Fruit fly (Drosophila melanogaster): Measurements from ENCODE around the gene Trc8.

Trc8 gene

dm6 chr3R:29489209-29489608 lies 14.4 kb downstream of the Trc8 start, which contains the start of the genes CG2321 and CG2006 (continued):
- TF ChIP-seq ro (GFP tag; IDR thresholded peaks at IDR 0.05), result no peak
- TF ChIP-seq Bdp1 (GFP tag; optimal IDR thresholded peaks at IDR 0.05), result peak; percentile 24
- peak; percentile 70 for TF ChIP-seq knrl (GFP tag; IDR thresholded peaks at IDR 0.05; ENCODE audit: partially characterized antibody)
- TF ChIP-seq CG3726 (GFP tag; IDR thresholded peaks at IDR 0.05), result no peak
- TF ChIP-seq D (optimal IDR thresholded peaks at IDR 0.05), result no peak
- TF ChIP-seq D (GFP tag; optimal IDR thresholded peaks at IDR 0.05), result no peak
- no peak for TF ChIP-seq Lim3 (GFP tag; IDR thresholded peaks at IDR 0.05)
- no peak for TF ChIP-seq Sox102F (GFP tag; optimal IDR thresholded peaks at IDR 0.05)
- TF ChIP-seq slp2 (GFP tag; optimal IDR thresholded peaks at IDR 0.05), result peak; percentile 12
- TF ChIP-seq CG17361 (GFP tag; IDR thresholded peaks at IDR 0.05), result peak; percentile 47; the same call in 2 of the 3 replicates
- TF ChIP-seq CG4854 (GFP tag; optimal IDR thresholded peaks at IDR 0.05), result no peak
- no peak for TF ChIP-seq dmrt99B (tag; optimal IDR thresholded peaks at IDR 0.05)
- TF ChIP-seq vfl (GFP tag; optimal IDR thresholded peaks at IDR 0.05), result peak; percentile 39
- no peak for TF ChIP-seq Doc2 (GFP tag; IDR thresholded peaks at IDR 0.05)
- peak; percentile 60 for TF ChIP-seq CG1024 (GFP tag; IDR thresholded peaks at IDR 0.05)
- no peak for TF ChIP-seq CG10462 (GFP tag; optimal IDR thresholded peaks at IDR 0.05)
- no peak for TF ChIP-seq CG11504 (tag; optimal IDR thresholded peaks at IDR 0.05)
- no peak for TF ChIP-seq Usf (GFP tag; optimal IDR thresholded peaks at IDR 0.05)
- peak; percentile 48; the same call in 1 of the 3 replicates for TF ChIP-seq Doc3 (GFP tag; IDR thresholded peaks at IDR 0.05; ENCODE audit: partially characterized antibody)
- peak in 1 of 2 experiments; percentile 41 for TF ChIP-seq insv (GFP tag; optimal IDR thresholded peaks at IDR 0.05)
- peak; percentile 89 for TF ChIP-seq vvl (GFP tag; IDR thresholded peaks at IDR 0.05)
- no peak; the same call in 2 of the 3 replicates for TF ChIP-seq zen2 (GFP tag; IDR thresholded peaks at IDR 0.05; ENCODE audit: partially characterized antibody)
- peak; percentile 46 for TF ChIP-seq CG9817 (tag; optimal IDR thresholded peaks at IDR 0.05)
- TF ChIP-seq NFAT (GFP tag; IDR thresholded peaks at IDR 0.05), result peak; percentile 67
- TF ChIP-seq CG5953 (GFP tag; IDR thresholded peaks at IDR 0.05), result 0 out of 2 replicates have a peak, but pooled peaks have one; percentile 4
- no peak for TF ChIP-seq fru (optimal IDR thresholded peaks at IDR 0.05)
- TF ChIP-seq CG31441 (GFP tag; IDR thresholded peaks at IDR 0.05), result no peak; the same call in 1 of the 2 replicates
- no peak for TF ChIP-seq Oli (tag; optimal IDR thresholded peaks at IDR 0.05)
- no peak for TF ChIP-seq C15 (GFP tag; IDR thresholded peaks at IDR 0.05)
- TF ChIP-seq Sox100B (GFP tag; optimal IDR thresholded peaks at IDR 0.05), result no peak
- no peak for TF ChIP-seq sim (GFP tag; IDR thresholded peaks at IDR 0.05)
- no peak for TF ChIP-seq dati (GFP tag; IDR thresholded peaks at IDR 0.05)
- TF ChIP-seq hth (optimal IDR thresholded peaks at IDR 0.05), result no peak
- peak; percentile 70 for TF ChIP-seq mam (GFP tag; optimal IDR thresholded peaks at IDR 0.05)
- no peak; the same call in 1 of the 2 replicates for TF ChIP-seq Rx (GFP tag; IDR thresholded peaks at IDR 0.05)
- TF ChIP-seq Ptx1 (GFP tag; IDR thresholded peaks at IDR 0.05), result peak; percentile 68
- TF ChIP-seq Antp (GFP tag; optimal IDR thresholded peaks at IDR 0.05), result peak; percentile 46
- TF ChIP-seq CG4730 (GFP tag; IDR thresholded peaks at IDR 0.05), result 0 out of 2 replicates have a peak, but pooled peaks have one; percentile 5
- no peak for TF ChIP-seq Jarid2 (GFP tag; optimal IDR thresholded peaks at IDR 0.05)
- peak; percentile 12 for TF ChIP-seq Bteb2 (GFP tag; optimal IDR thresholded peaks at IDR 0.05)
- peak; percentile 28 for TF ChIP-seq kay (GFP tag; optimal IDR thresholded peaks at IDR 0.05)
- TF ChIP-seq CG15514 (GFP tag; optimal IDR thresholded peaks at IDR 0.05), result peak; percentile 89
- TF ChIP-seq D19A (tag; optimal IDR thresholded peaks at IDR 0.05), result no peak
- peak; percentile 60 for TF ChIP-seq zfh2 (GFP tag; optimal IDR thresholded peaks at IDR 0.05)
- TF ChIP-seq Abd-B (GFP tag; optimal IDR thresholded peaks at IDR 0.05), result no peak
- peak; percentile 30 for TF ChIP-seq Hr3 (GFP tag; optimal IDR thresholded peaks at IDR 0.05)
- peak; percentile 92 for TF ChIP-seq rib (GFP tag; IDR thresholded peaks at IDR 0.05)
- TF ChIP-seq CG12659 (GFP tag; optimal IDR thresholded peaks at IDR 0.05), result peak; percentile 80
- peak; percentile 85 for TF ChIP-seq zfh1 (GFP tag; IDR thresholded peaks at IDR 0.05)
- TF ChIP-seq CG9876 (GFP tag; optimal IDR thresholded peaks at IDR 0.05), result peak; percentile 50
- TF ChIP-seq disco-r (GFP tag; optimal IDR thresholded peaks at IDR 0.05), result no peak
- TF ChIP-seq chif (GFP tag; optimal IDR thresholded peaks at IDR 0.05), result peak in 1 of 2 experiments; percentile 33
